Worm (Caenorhabditis elegans): ENCODE results near the gene C53B4.3.

C53B4.3 gene

ce11 chrIV:8921166-8921565 lies 52.3 kb downstream of the C53B4.3 start:
- no peak for TF ChIP-seq pag-3 (tag; optimal IDR thresholded peaks at IDR 0.05; ENCODE audit: borderline replicate concordance, insufficient read depth)
- TF ChIP-seq lin-15B (tag; optimal IDR thresholded peaks at IDR 0.05), result no peak
- TF ChIP-seq hlh-17 (GFP tag; optimal IDR thresholded peaks at IDR 0.05; ENCODE audit: borderline replicate concordance), result no peak
- peak; percentile 23 for TF ChIP-seq lin-14 (GFP tag; optimal IDR thresholded peaks at IDR 0.05)
- no peak for TF ChIP-seq ces-1 (GFP tag; optimal IDR thresholded peaks at IDR 0.05)
- no peak for TF ChIP-seq nhr-84 (tag; optimal IDR thresholded peaks at IDR 0.05)
- TF ChIP-seq ztf-4 (tag; optimal IDR thresholded peaks at IDR 0.05), result no peak
- TF ChIP-seq unc-98 (GFP tag; IDR thresholded peaks at IDR 0.05), result no peak
- TF ChIP-seq mdl-1 (tag; optimal IDR thresholded peaks at IDR 0.05), result no peak
- TF ChIP-seq nhr-85 (tag), result peak; percentile 61
- TF ChIP-seq lin-39 (tag; optimal IDR thresholded peaks at IDR 0.05), result no peak
- TF ChIP-seq lin-35 (GFP tag; optimal IDR thresholded peaks at IDR 0.05), result no peak
- TF ChIP-seq lsy-2 (tag; optimal IDR thresholded peaks at IDR 0.05), result peak in 1 of 2 experiments; percentile 17
- no peak for TF ChIP-seq unc-86 (tag; optimal IDR thresholded peaks at IDR 0.05)
- peak; percentile 42 for TF ChIP-seq fkh-8 (tag; optimal IDR thresholded peaks at IDR 0.05)
- TF ChIP-seq nhr-19 (GFP tag; conservative IDR thresholded peaks at IDR 0.05), result no peak
- TF ChIP-seq blmp-1 (tag; optimal IDR thresholded peaks at IDR 0.05), result no peak
- TF ChIP-seq dsc-1 (tag; optimal IDR thresholded peaks at IDR 0.05), result peak; percentile 99
- no peak for TF ChIP-seq vab-15 (tag; optimal IDR thresholded peaks at IDR 0.05)
- peak; percentile 9 for TF ChIP-seq fos-1 (tag; optimal IDR thresholded peaks at IDR 0.05)
- TF ChIP-seq isw-1 (GFP tag; IDR thresholded peaks at IDR 0.05), result no peak
- TF ChIP-seq egl-13 (tag; optimal IDR thresholded peaks at IDR 0.05), result peak; percentile 7
- TF ChIP-seq hpl-2 (GFP tag; optimal IDR thresholded peaks at IDR 0.05), result no peak
- TF ChIP-seq nhr-77 (tag; optimal IDR thresholded peaks at IDR 0.05), result no peak
- no peak for TF ChIP-seq alr-1 (tag; optimal IDR thresholded peaks at IDR 0.05; ENCODE audit: borderline replicate concordance)
- no peak for TF ChIP-seq unc-130 (tag; optimal IDR thresholded peaks at IDR 0.05)
- TF ChIP-seq efl-3 (GFP tag; optimal IDR thresholded peaks at IDR 0.05), result no peak
- TF ChIP-seq ztf-11 (tag; optimal IDR thresholded peaks at IDR 0.05), result no peak
- no peak for TF ChIP-seq snpc-4 (tag; optimal IDR thresholded peaks at IDR 0.05)
- peak; percentile 52 for TF ChIP-seq pax-3 (tag; optimal IDR thresholded peaks at IDR 0.05)
- no peak for TF ChIP-seq aha-1 (tag; optimal IDR thresholded peaks at IDR 0.05)
- TF ChIP-seq lin-13 (GFP tag; optimal IDR thresholded peaks at IDR 0.05), result no peak
- no peak for TF ChIP-seq dpl-1 (GFP tag; optimal IDR thresholded peaks at IDR 0.05)
- no peak for TF ChIP-seq tlp-1 (tag; optimal IDR thresholded peaks at IDR 0.05)
- TF ChIP-seq ceh-90 (tag; optimal IDR thresholded peaks at IDR 0.05), result no peak
- TF ChIP-seq fkh-4 (tag; optimal IDR thresholded peaks at IDR 0.05; ENCODE audit: borderline replicate concordance), result peak; percentile 20
- TF ChIP-seq C34B4.2 (tag; optimal IDR thresholded peaks at IDR 0.05), result no peak
- no peak for TF ChIP-seq ets-5 (GFP tag; IDR thresholded peaks at IDR 0.05)
- no peak for TF ChIP-seq ama-1 (optimal IDR thresholded peaks at IDR 0.05)
- TF ChIP-seq elt-3 (tag; optimal IDR thresholded peaks at IDR 0.05), result no peak
- peak; percentile 17 for TF ChIP-seq nhr-71 (tag; optimal IDR thresholded peaks at IDR 0.05)

Measured in whole organism, L1 larva.